Worm (Caenorhabditis elegans) whole organism, late embryonic: ENCODE measurements around the gene F36F12.7.
A peak's percentile ranks its signal among the peaks of the same experiment; 100 is the strongest.

ENCODE experiments used
- C08G9.2 ChIP-seq: sonication (generic microtip); optimal IDR thresholded peaks from 2 replicates; lab custom pipeline; 2016; ENCODE audit warnings: mild to moderate bottlenecking, missing genetic modification characterization, moderate library complexity, missing compliant biosample characterization
- F13H6.1 ChIP-seq: sonication (generic microtip); optimal IDR thresholded peaks from 2 replicates; lab custom pipeline; 2016; ENCODE audit warnings: missing genetic modification characterization, missing compliant biosample characterization
- K02D7.2 ChIP-seq: sonication (generic microtip); optimal IDR thresholded peaks from 2 replicates; lab custom pipeline; 2017; ENCODE audit warnings: mild to moderate bottlenecking, missing genetic modification characterization, missing compliant biosample characterization
- ceh-14 ChIP-seq: sonication (generic microtip); optimal IDR thresholded peaks from 2 replicates; lab custom pipeline; 2016; ENCODE audit warnings: missing genotype, missing genetic modification characterization, missing compliant biosample characterization
- ceh-18 ChIP-seq: sonication (generic microtip); optimal IDR thresholded peaks from 2 replicates; lab custom pipeline; 2016; ENCODE audit warnings: missing genetic modification characterization, missing compliant biosample characterization
- ceh-19 ChIP-seq: fragments of 200-800 bp; sonication (Bioruptor generic); optimal IDR thresholded peaks from 2 replicates; lab custom pipeline; 2018; ENCODE audit warnings: mild to moderate bottlenecking, missing genetic modification characterization, missing compliant biosample characterization
- ceh-2 ChIP-seq: sonication (generic microtip); optimal IDR thresholded peaks from 2 replicates; lab custom pipeline; 2016; ENCODE audit warnings: missing genotype, missing genetic modification characterization, missing compliant biosample characterization
- ceh-24 ChIP-seq: sonication (generic microtip); optimal IDR thresholded peaks from 2 replicates; lab custom pipeline; 2016; ENCODE audit warnings: mild to moderate bottlenecking, missing genetic modification characterization, missing compliant biosample characterization
- ceh-31 ChIP-seq: sonication (generic microtip); optimal IDR thresholded peaks from 2 replicates; lab custom pipeline; 2016; ENCODE audit warnings: missing genetic modification characterization, missing compliant biosample characterization
- ceh-34 ChIP-seq: sonication (generic microtip); optimal IDR thresholded peaks from 2 replicates; lab custom pipeline; 2016; ENCODE audit warnings: mild to moderate bottlenecking, missing genetic modification characterization, missing compliant biosample characterization
- ceh-45 ChIP-seq: fragments of 200-800 bp; sonication (Bioruptor generic); IDR thresholded peaks from 2 replicates; pipeline ENCODE4 v1.3.6; 2022; ENCODE audit warnings: missing genetic modification reagents, missing genetic modification characterization, missing compliant biosample characterization
- elt-2 ChIP-seq: sonication (generic microtip); optimal IDR thresholded peaks from 2 replicates; lab custom pipeline; 2016; ENCODE audit warnings: missing genetic modification reagents, missing genetic modification characterization, missing compliant biosample characterization
- ets-4 ChIP-seq: sonication (generic microtip); optimal IDR thresholded peaks from 2 replicates; lab custom pipeline; 2016; ENCODE audit warnings: missing genetic modification characterization, missing compliant biosample characterization
- eyg-1 ChIP-seq: sonication (generic microtip); optimal IDR thresholded peaks from 2 replicates; lab custom pipeline; 2016; ENCODE audit warnings: missing genotype, missing genetic modification characterization, missing compliant biosample characterization
- fax-1 ChIP-seq: sonication (generic microtip); optimal IDR thresholded peaks from 2 replicates; lab custom pipeline; 2016; ENCODE audit warnings: missing genotype, missing genetic modification characterization, missing compliant biosample characterization
- fkh-10 ChIP-seq: fragments of 150-350 bp; optimal IDR thresholded peaks from 2 replicates; lab custom pipeline; 2014; ENCODE audit warnings: missing biosample characterization, missing genetic modification reagents, missing genetic modification characterization
- fkh-6 ChIP-seq: sonication (generic microtip); optimal IDR thresholded peaks from 2 replicates; lab custom pipeline; 2016; ENCODE audit warnings: missing genetic modification characterization, missing compliant biosample characterization
- gmeb-2 ChIP-seq: sonication (generic microtip); optimal IDR thresholded peaks from 2 replicates; lab custom pipeline; 2016; ENCODE audit warnings: missing genetic modification characterization, inconsistent platforms, missing compliant biosample characterization
- hlh-30 ChIP-seq: sonication (generic microtip); optimal IDR thresholded peaks from 2 replicates; lab custom pipeline; 2017; ENCODE audit warnings: antibody characterized with exemption, missing genetic modification characterization, missing compliant biosample characterization; ENCODE audit not compliant: insufficient read depth
- hlh-6 ChIP-seq: sonication (generic microtip); optimal IDR thresholded peaks from 2 replicates; lab custom pipeline; 2016; ENCODE audit warnings: missing genotype, missing genetic modification characterization, missing compliant biosample characterization
- hlh-8 ChIP-seq: sonication (generic microtip); optimal IDR thresholded peaks from 2 replicates; lab custom pipeline; 2016; ENCODE audit warnings: missing genotype, missing genetic modification characterization, missing compliant biosample characterization
- madf-2 ChIP-seq: sonication (generic microtip); optimal IDR thresholded peaks from 2 replicates; lab custom pipeline; 2017; ENCODE audit warnings: missing genetic modification characterization, missing compliant biosample characterization
- nhr-232 ChIP-seq: sonication (generic microtip); optimal IDR thresholded peaks from 2 replicates; lab custom pipeline; 2016; ENCODE audit warnings: missing genetic modification characterization, missing compliant biosample characterization
- odd-2 ChIP-seq: sonication (generic microtip); optimal IDR thresholded peaks from 2 replicates; lab custom pipeline; 2017; ENCODE audit warnings: antibody characterized with exemption, mild to moderate bottlenecking, missing genetic modification characterization, missing compliant biosample characterization
- pag-3 ChIP-seq: sonication (generic microtip); optimal IDR thresholded peaks from 2 replicates; lab custom pipeline; 2016; ENCODE audit warnings: missing compliant biosample characterization, missing genetic modification characterization, borderline replicate concordance
- pqm-1 ChIP-seq: sonication (generic microtip); optimal IDR thresholded peaks from 2 replicates; lab custom pipeline; 2016; ENCODE audit warnings: missing genetic modification characterization, missing compliant biosample characterization
- pros-1 ChIP-seq: fragments of 150-350 bp; optimal IDR thresholded peaks from 2 replicates; lab custom pipeline; 2014; ENCODE audit warnings: missing biosample characterization, missing genetic modification reagents, missing genetic modification characterization
- ref-2 ChIP-seq: sonication (generic microtip); optimal IDR thresholded peaks from 2 replicates; lab custom pipeline; 2016; ENCODE audit warnings: missing genetic modification characterization, missing compliant biosample characterization
- sdc-2 ChIP-seq: sonication (generic microtip); optimal IDR thresholded peaks from 2 replicates; lab custom pipeline; 2016; ENCODE audit warnings: missing genotype, missing genetic modification characterization, missing compliant biosample characterization
- sox-2 ChIP-seq: fragments of 200-800 bp; sonication (Bioruptor generic); IDR thresholded peaks from 2 replicates; pipeline ENCODE4 v1.3.6; 2022; ENCODE audit warnings: missing genetic modification reagents, missing genetic modification characterization, missing compliant biosample characterization
- syd-9 ChIP-seq: sonication (generic microtip); optimal IDR thresholded peaks from 2 replicates; lab custom pipeline; 2016; ENCODE audit warnings: mild to moderate bottlenecking, missing genetic modification characterization, moderate library complexity, missing compliant biosample characterization
- tbx-2 ChIP-seq: sonication (generic microtip); optimal IDR thresholded peaks from 2 replicates; lab custom pipeline; 2016; ENCODE audit warnings: missing genetic modification characterization, missing compliant biosample characterization
- tbx-7 ChIP-seq: sonication (generic microtip); optimal IDR thresholded peaks from 2 replicates; lab custom pipeline; 2016; ENCODE audit warnings: missing genotype, missing genetic modification characterization, missing compliant biosample characterization
- unc-42 ChIP-seq: sonication (generic microtip); optimal IDR thresholded peaks from 2 replicates; lab custom pipeline; 2016; ENCODE audit warnings: missing genotype, missing genetic modification characterization, missing compliant biosample characterization
- unc-55 ChIP-seq: sonication (generic microtip); optimal IDR thresholded peaks from 2 replicates; lab custom pipeline; 2017; ENCODE audit warnings: missing biosample characterization, missing genetic modification reagents, missing genetic modification characterization
- zip-5 ChIP-seq: sonication (generic microtip); optimal IDR thresholded peaks from 2 replicates; lab custom pipeline; 2016; ENCODE audit warnings: missing genetic modification characterization, missing compliant biosample characterization
- ztf-16 ChIP-seq: sonication (generic microtip); optimal IDR thresholded peaks from 2 replicates; lab custom pipeline; 2017; ENCODE audit warnings: missing genetic modification characterization, missing compliant biosample characterization

Gene F36F12.7

ce11 chrV:2067419-2067818 is 31.7 kb upstream of the F36F12.7 start (continued):
- TF ChIP-seq ceh-45 (GFP tag; lab: Robert Waterston, UW) (no peak), madf-2 (tag; lab: Kevin White, UChicago) (no peak), odd-2 (tag; lab: Kevin White, UChicago) (no peak), ceh-34 (tag; lab: Kevin White, UChicago) (no peak), zip-5 (no peak), pros-1 (no peak)

ce11 chrV:2067985-2068499 is 31.1 kb upstream of the F36F12.7 start, which contains the start of gene lbp-9:
Gene lbp-9 (plus strand): TSS chrV:2068449.
- no peak for TF ChIP-seq C08G9.2 (tag; lab: Kevin White, UChicago)
- TF ChIP-seq ets-4 (tag; lab: Kevin White, UChicago), result no peak
- no peak for TF ChIP-seq ceh-2 (tag; lab: Kevin White, UChicago)
- TF ChIP-seq syd-9 (tag; lab: Kevin White, UChicago), result no peak

ce11 chrV:2068728-2069443 is 30.3 kb upstream of the F36F12.7 start:
- no peak for TF ChIP-seq gmeb-2
- TF ChIP-seq tbx-7 (tag; lab: Kevin White, UChicago), result no peak
- TF ChIP-seq eyg-1 (tag; lab: Kevin White, UChicago), result no peak
- no peak for TF ChIP-seq C08G9.2 (tag; lab: Kevin White, UChicago)
- TF ChIP-seq unc-42 (tag; lab: Kevin White, UChicago), result no peak
- TF ChIP-seq F13H6.1 (tag; lab: Kevin White, UChicago), result no peak
- TF ChIP-seq fax-1 (tag; lab: Kevin White, UChicago), result no peak
- TF ChIP-seq, all 69 proteins: peak for 0

- no peak for TF ChIP-seq ceh-19 (GFP tag; lab: Kevin White, UChicago)
- TF ChIP-seq sdc-2 (tag; lab: Kevin White, UChicago), result no peak
- no peak for TF ChIP-seq ceh-18 (tag; lab: Kevin White, UChicago)
- TF ChIP-seq ztf-16 (tag; lab: Kevin White, UChicago), result no peak
- no peak for TF ChIP-seq nhr-232
- TF ChIP-seq hlh-6, result no peak
- no peak for TF ChIP-seq tbx-2 (tag; lab: Kevin White, UChicago)
Measured at ce11 chrV:2072807-2073206, 26.3 kb upstream of the F36F12.7 start, which contains the start of gene Y40B10A.9. Gene Y40B10A.9 (minus strand): TSS chrV:2072907.

- TF ChIP-seq unc-55 (GFP tag; lab: Kevin White, UChicago) (peak; percentile 50), ceh-31 (tag; lab: Kevin White, UChicago) (no peak), ceh-18 (tag; lab: Kevin White, UChicago) (peak; percentile 17), hlh-8 (tag; lab: Kevin White, UChicago) (no peak)
Measured at ce11 chrV:2076043-2076442, 23.1 kb upstream of the F36F12.7 start.

ce11 chrV:2081269-2081668 is 17.9 kb upstream of the F36F12.7 start:
- TF ChIP-seq gmeb-2 (no peak), pag-3 (tag; lab: Kevin White, UChicago) (no peak), unc-42 (tag; lab: Kevin White, UChicago) (no peak), ceh-14 (tag; lab: Kevin White, UChicago) (no peak), pqm-1 (tag; lab: Kevin White, UChicago) (no peak), fkh-6 (no peak), fkh-10 (GFP tag; lab: Kevin White, UChicago) (no peak), tbx-7 (tag; lab: Kevin White, UChicago) (no peak), eyg-1 (tag; lab: Kevin White, UChicago) (no peak), nhr-232 (no peak), fax-1 (tag; lab: Kevin White, UChicago) (no peak), sox-2 (GFP tag; lab: Robert Waterston, UW) (no peak), K02D7.2 (no peak), hlh-30 (tag; lab: Kevin White, UChicago) (no peak), ceh-24 (tag; lab: Kevin White, UChicago) (no peak), ref-2 (tag; lab: Kevin White, UChicago) (no peak), elt-2 (tag; lab: Kevin White, UChicago) (no peak)
